Fruit fly (Drosophila melanogaster) whole organism, embryonic: ENCODE results near the gene kin17.
A peak's percentile ranks its signal among the peaks of the same experiment; 100 is the strongest.

Source experiments
- Aef1 ChIP-seq: fragments of 200-800 bp; sonication (Bioruptor generic); IDR thresholded peaks from 3 replicates; pipeline ENCODE4 v1.3.6; 2022; ENCODE audit warnings: missing biosample characterization, missing genetic modification characterization
- Bdp1 ChIP-seq: fragments of 200-800 bp; sonication (Bioruptor generic); optimal IDR thresholded peaks from 3 replicates; lab custom pipeline; 2016; ENCODE audit warnings: missing biosample characterization, missing genetic modification characterization
- CG10321 ChIP-seq: fragments of 200-800 bp; sonication (Bioruptor generic); IDR thresholded peaks from 2 replicates; pipeline ENCODE4 v1.3.6; 2022; ENCODE audit warnings: missing biosample characterization, missing genetic modification characterization
- CG10431 ChIP-seq: fragments of 200-800 bp; sonication (Bioruptor generic); optimal IDR thresholded peaks from 3 replicates; lab custom pipeline; 2018; ENCODE audit warnings: missing biosample characterization, mild to moderate bottlenecking, missing genetic modification characterization
- CG11093 ChIP-seq: fragments of 200-800 bp; sonication (Bioruptor generic); IDR thresholded peaks from 3 replicates; pipeline ENCODE4 v1.3.6; 2022; ENCODE audit warnings: missing biosample characterization, missing genetic modification characterization
- CG11247 ChIP-seq: fragments of 200-800 bp; sonication (Bioruptor generic); IDR thresholded peaks from 2 replicates; pipeline ENCODE4 v1.3.6; 2022; ENCODE audit warnings: missing biosample characterization, missing genetic modification characterization
- CG15011 ChIP-seq: fragments of 200-800 bp; sonication (Bioruptor generic); optimal IDR thresholded peaks from 3 replicates; lab custom pipeline; 2018; ENCODE audit warnings: missing biosample characterization, mild to moderate bottlenecking, missing genetic modification characterization
- CG17612 ChIP-seq: fragments of 200-800 bp; sonication (Bioruptor generic); IDR thresholded peaks from 2 replicates; pipeline ENCODE4 v1.3.6; 2022; ENCODE audit warnings: missing biosample characterization, missing genetic modification characterization
- CG1792 ChIP-seq: fragments of 200-800 bp; sonication (Bioruptor generic); optimal IDR thresholded peaks from 2 replicates; lab custom pipeline; 2016; ENCODE audit warnings: missing biosample characterization, missing genetic modification characterization
- CG2202 ChIP-seq: fragments of 200-800 bp; sonication (Bioruptor generic); optimal IDR thresholded peaks from 2 replicates; lab custom pipeline; 2018; ENCODE audit warnings: missing biosample characterization, mild to moderate bottlenecking, missing genetic modification characterization
- CG31224 ChIP-seq: fragments of 200-800 bp; sonication (Bioruptor generic); IDR thresholded peaks from 2 replicates; pipeline ENCODE4 v1.3.6; 2022; ENCODE audit warnings: missing biosample characterization, missing genetic modification characterization
- CG31365 ChIP-seq: fragments of 200-800 bp; sonication (Bioruptor generic); optimal IDR thresholded peaks from 2 replicates; lab custom pipeline; 2018; ENCODE audit warnings: missing biosample characterization, mild to moderate bottlenecking, missing genetic modification characterization
- CG31441 ChIP-seq: fragments of 200-800 bp; sonication (Bioruptor generic); IDR thresholded peaks from 2 replicates; pipeline ENCODE4 v1.3.6; 2022; ENCODE audit warnings: missing biosample characterization, missing genetic modification characterization
- CG32767 ChIP-seq: fragments of 200-800 bp; sonication (Bioruptor generic); IDR thresholded peaks from 2 replicates; pipeline ENCODE4 v1.3.6; 2022; ENCODE audit warnings: missing biosample characterization, missing genetic modification characterization
- CG4328 ChIP-seq: fragments of 200-800 bp; sonication (Bioruptor generic); optimal IDR thresholded peaks from 3 replicates; lab custom pipeline; 2017; ENCODE audit warnings: missing biosample characterization, missing genetic modification reagents, missing genetic modification characterization
- CG7963 ChIP-seq: fragments of 200-800 bp; sonication (Bioruptor generic); IDR thresholded peaks from 3 replicates; pipeline ENCODE4 v1.3.6; 2022; ENCODE audit warnings: missing biosample characterization, missing genetic modification characterization; ENCODE audit not compliant: partially characterized antibody
- CG8089 ChIP-seq: fragments of 200-800 bp; sonication (Bioruptor generic); optimal IDR thresholded peaks from 3 replicates; lab custom pipeline; 2016; ENCODE audit warnings: missing biosample characterization, missing genetic modification characterization
- Chrac-16 ChIP-seq: fragments of 200-800 bp; sonication (Bioruptor generic); optimal IDR thresholded peaks from 3 replicates; lab custom pipeline; 2016; ENCODE audit warnings: missing biosample characterization, missing genetic modification characterization
- D19B ChIP-seq: fragments of 200-800 bp; sonication (Bioruptor generic); optimal IDR thresholded peaks from 2 replicates; lab custom pipeline; 2017; ENCODE audit warnings: missing biosample characterization, mild to moderate bottlenecking, missing genetic modification characterization
- Dip2 ChIP-seq: fragments of 200-800 bp; sonication (Bioruptor generic); IDR thresholded peaks from 2 replicates; pipeline ENCODE4 v1.3.6; 2022; ENCODE audit warnings: missing biosample characterization, missing genetic modification characterization
- Dref ChIP-seq: fragments of 200-800 bp; sonication (Bioruptor generic); IDR thresholded peaks from 2 replicates; pipeline ENCODE4 v1.3.6; 2022; ENCODE audit warnings: missing biosample characterization, missing genetic modification characterization
- Lhr ChIP-seq: fragments of 200-800 bp; sonication (Bioruptor generic); optimal IDR thresholded peaks from 3 replicates; lab custom pipeline; 2017; ENCODE audit warnings: mild to moderate bottlenecking, missing biosample characterization, missing genetic modification reagents, missing genetic modification characterization
- MESR4 ChIP-seq: fragments of 200-800 bp; sonication (Bioruptor generic); optimal IDR thresholded peaks from 2 replicates; lab custom pipeline; 2018; ENCODE audit warnings: missing biosample characterization, mild to moderate bottlenecking, missing genetic modification characterization, moderate library complexity
- Med ChIP-seq: fragments of 200-800 bp; sonication (Bioruptor generic); peaks from one replicate; lab custom pipeline; 2016; ENCODE audit warnings: missing biosample characterization, missing genetic modification characterization, mild to moderate bottlenecking, inconsistent platforms, moderate library complexity
- Mrtf ChIP-seq: fragments of 200-800 bp; sonication (Bioruptor generic); IDR thresholded peaks from 3 replicates; pipeline ENCODE4 v1.3.6; 2022; ENCODE audit warnings: missing biosample characterization, missing genetic modification characterization
- NFAT ChIP-seq: fragments of 200-800 bp; sonication (Bioruptor generic); IDR thresholded peaks from 2 replicates; pipeline ENCODE4 v1.3.6; 2022; ENCODE audit warnings: missing biosample characterization, missing genetic modification characterization
- Ptx1 ChIP-seq: fragments of 200-800 bp; sonication (Bioruptor generic); IDR thresholded peaks from 2 replicates; pipeline ENCODE4 v1.3.6; 2022; ENCODE audit warnings: missing biosample characterization, missing genetic modification characterization
- Rx ChIP-seq: fragments of 200-800 bp; sonication (Bioruptor generic); IDR thresholded peaks from 2 replicates; pipeline ENCODE4 v1.3.6; 2022; ENCODE audit warnings: missing biosample characterization, missing genetic modification characterization
- Scr ChIP-seq: fragments of 200-800 bp; sonication (Bioruptor generic); IDR thresholded peaks from 2 replicates; pipeline ENCODE4 v1.3.6; 2022; ENCODE audit warnings: missing biosample characterization, missing genetic modification characterization; ENCODE audit not compliant: partially characterized antibody
- Taf1 ChIP-seq: fragments of 200-800 bp; sonication (Bioruptor generic); IDR thresholded peaks from 2 replicates; pipeline ENCODE4 v1.3.6; 2022; ENCODE audit warnings: missing biosample characterization, missing genetic modification characterization
- Usf ChIP-seq: fragments of 200-800 bp; sonication (Bioruptor generic); optimal IDR thresholded peaks from 2 replicates; lab custom pipeline; 2017; ENCODE audit warnings: missing genotype, missing biosample characterization, missing genetic modification characterization
- bigmax ChIP-seq: fragments of 200-800 bp; sonication (Bioruptor generic); optimal IDR thresholded peaks from 2 replicates; lab custom pipeline; 2018; ENCODE audit warnings: missing biosample characterization, mild to moderate bottlenecking, missing genetic modification characterization
- btn ChIP-seq: fragments of 200-800 bp; sonication (Bioruptor generic); optimal IDR thresholded peaks from 2 replicates; lab custom pipeline; 2016; ENCODE audit warnings: missing biosample characterization, missing genetic modification characterization
- cwo ChIP-seq: fragments of 200-800 bp; sonication (Bioruptor generic); optimal IDR thresholded peaks from 3 replicates; lab custom pipeline; 2017; ENCODE audit warnings: missing biosample characterization, missing genetic modification characterization, mild to moderate bottlenecking, moderate library complexity, missing genetic modification reagents
- dmrt99B ChIP-seq: fragments of 200-800 bp; sonication (Bioruptor generic); optimal IDR thresholded peaks from 2 replicates; lab custom pipeline; 2018; ENCODE audit warnings: missing biosample characterization, mild to moderate bottlenecking, missing genetic modification characterization, moderate library complexity
- grau ChIP-seq: fragments of 200-800 bp; optimal IDR thresholded peaks from 3 replicates; lab custom pipeline; 2019; ENCODE audit warnings: missing biosample characterization, mild to moderate bottlenecking, missing genetic modification characterization, moderate library complexity
- hb ChIP-seq: fragments of 200-800 bp; sonication (Bioruptor generic); IDR thresholded peaks from 3 replicates; pipeline ENCODE4 v1.3.6; 2022; ENCODE audit warnings: missing biosample characterization, missing genetic modification characterization; ENCODE audit not compliant: partially characterized antibody
- insv ChIP-seq, 2 experiments: fragments of 200-800 bp; sonication (Bioruptor generic); optimal IDR thresholded peaks; 3 replicates each; lab custom pipeline; 2016 to 2018; ENCODE audit warnings: missing biosample characterization in 2 of 2, missing genetic modification characterization in 2 of 2
- lab ChIP-seq: fragments of 200-800 bp; sonication (Bioruptor generic); optimal IDR thresholded peaks from 3 replicates; lab custom pipeline; 2017; ENCODE audit warnings: missing biosample characterization, missing genetic modification characterization, mild to moderate bottlenecking, moderate library complexity, missing genetic modification reagents
- lbe ChIP-seq: fragments of 200-800 bp; sonication (Bioruptor generic); optimal IDR thresholded peaks from 2 replicates; lab custom pipeline; 2016; ENCODE audit warnings: missing biosample characterization, mild to moderate bottlenecking, missing genetic modification characterization
- mirr ChIP-seq: fragments of 200-800 bp; sonication (Bioruptor generic); optimal IDR thresholded peaks from 3 replicates; lab custom pipeline; 2018; ENCODE audit warnings: missing biosample characterization, mild to moderate bottlenecking, missing genetic modification characterization
- mld ChIP-seq: fragments of 200-800 bp; sonication (Bioruptor generic); IDR thresholded peaks from 3 replicates; pipeline ENCODE4 v1.3.6; 2022; ENCODE audit warnings: missing biosample characterization, missing genetic modification characterization; ENCODE audit not compliant: partially characterized antibody
- salm ChIP-seq: fragments of 200-800 bp; sonication (Bioruptor generic); optimal IDR thresholded peaks from 2 replicates; lab custom pipeline; 2018; ENCODE audit warnings: missing biosample characterization, mild to moderate bottlenecking, missing genetic modification characterization
- sens ChIP-seq: fragments of 200-800 bp; sonication (Bioruptor generic); peaks from one replicate; lab custom pipeline; 2016; ENCODE audit warnings: missing biosample characterization, missing genetic modification characterization
- so ChIP-seq: fragments of 200-800 bp; sonication (Bioruptor generic); IDR thresholded peaks from 3 replicates; pipeline ENCODE4 v1.3.6; 2022; ENCODE audit warnings: missing biosample characterization, missing genetic modification characterization
- tap ChIP-seq: fragments of 200-800 bp; optimal IDR thresholded peaks from 3 replicates; lab custom pipeline; 2019; ENCODE audit warnings: missing biosample characterization, mild to moderate bottlenecking, missing genetic modification characterization, moderate library complexity
- tx ChIP-seq: fragments of 200-800 bp; sonication (Bioruptor generic); optimal IDR thresholded peaks from 2 replicates; lab custom pipeline; 2016; ENCODE audit warnings: missing biosample characterization, missing genetic modification characterization
- unc-4 ChIP-seq: fragments of 200-800 bp; sonication (Bioruptor generic); IDR thresholded peaks from 2 replicates; pipeline ENCODE4 v1.3.6; 2022; ENCODE audit warnings: missing biosample characterization, missing genetic modification characterization; ENCODE audit not compliant: partially characterized antibody
- vnd ChIP-seq: fragments of 200-800 bp; sonication (Bioruptor generic); IDR thresholded peaks from 3 replicates; pipeline ENCODE4 v1.3.6; 2022; ENCODE audit warnings: missing biosample characterization, missing genetic modification characterization; ENCODE audit not compliant: partially characterized antibody
- wdn ChIP-seq: fragments of 200-800 bp; sonication (Bioruptor generic); IDR thresholded peaks from 2 replicates; pipeline ENCODE4 v1.3.6; 2022; ENCODE audit warnings: missing biosample characterization, missing genetic modification characterization

Gene kin17

DNA sequence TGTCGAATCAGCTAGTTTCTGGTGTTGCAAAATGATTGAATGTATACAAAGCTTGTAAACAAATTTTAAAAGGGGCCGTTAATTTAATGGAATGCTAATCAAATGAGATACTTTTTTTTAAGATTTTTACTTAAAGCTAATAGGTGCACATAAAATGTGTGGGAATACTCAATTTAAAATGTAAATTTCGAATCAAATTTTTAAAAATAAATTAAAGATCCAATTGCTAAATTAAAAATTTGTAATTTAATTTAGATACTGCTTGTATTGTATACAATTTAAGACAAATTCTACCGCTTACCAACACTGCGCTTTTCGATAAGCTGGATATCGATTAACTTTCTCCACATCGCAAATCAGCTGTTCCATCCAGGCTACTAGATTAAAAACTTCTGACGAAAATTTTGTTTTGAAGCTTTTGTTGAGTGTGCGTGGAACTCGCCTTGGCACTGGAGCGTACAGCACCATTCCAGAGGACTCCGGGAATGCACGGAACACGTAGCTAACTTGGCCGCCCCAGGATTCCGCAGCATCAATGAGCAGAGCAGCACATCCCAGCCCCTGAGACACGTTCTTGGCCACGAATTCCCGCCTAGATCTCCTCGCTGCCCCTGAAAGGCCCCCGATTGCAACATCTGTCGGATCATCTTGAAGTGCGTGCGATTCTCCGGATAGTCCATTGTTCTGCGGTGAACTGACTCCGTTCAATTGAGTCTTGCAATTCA, 27.6 kb downstream of the kin17 start, which contains the start of the genes CG5498 and fbl (continued):
- TF ChIP-seq Dip2 (GFP tag; lab: Robert Waterston, UW) (no peak), tx (GFP tag; lab: Kevin White, UChicago) (peak; percentile 0), bigmax (GFP tag; lab: Kevin White, UChicago) (no peak), CG15011 (peak; percentile 34), CG31365 (tag; lab: Kevin White, UChicago) (peak; percentile 21), hb (GFP tag; lab: Robert Waterston, UW) (no peak), salm (tag; lab: Kevin White, UChicago) (peak; percentile 51), Ptx1 (GFP tag; lab: Robert Waterston, UW) (peak; percentile 40), CG2202 (peak; percentile 12), CG8089 (GFP tag; lab: Kevin White, UChicago) (no peak), so (GFP tag; lab: Robert Waterston, UW) (no peak), dmrt99B (peak; percentile 62), sens (GFP tag; lab: Kevin White, UChicago) (peak; percentile 82), CG17612 (GFP tag; lab: Robert Waterston, UW) (no peak), CG31224 (GFP tag; lab: Robert Waterston, UW) (no peak), CG4328 (GFP tag; lab: Kevin White, UChicago) (peak; percentile 30), btn (no peak), CG11247 (GFP tag; lab: Robert Waterston, UW) (0 out of 2 replicates have a peak, but pooled peaks have one; percentile 22), CG31441 (peak; percentile 66), Usf (GFP tag; lab: Kevin White, UChicago) (peak; percentile 4), CG10321 (GFP tag; lab: Robert Waterston, UW) (0 out of 2 replicates have a peak, but pooled peaks have one; percentile 13), Aef1 (GFP tag; lab: Robert Waterston, UW) (no peak), Med (GFP tag; lab: Kevin White, UChicago) (peak; percentile 73), Bdp1 (GFP tag; lab: Kevin White, UChicago) (no peak), cwo (GFP tag; lab: Kevin White, UChicago) (peak; percentile 33), NFAT (GFP tag; lab: Robert Waterston, UW) (peak; percentile 38; the same call in 1 of the 2 replicates), lbe (GFP tag; lab: Kevin White, UChicago) (peak; percentile 71), lab (GFP tag; lab: Kevin White, UChicago) (peak; percentile 80), CG10431 (GFP tag; lab: Kevin White, UChicago) (peak; percentile 43), wdn (GFP tag; lab: Robert Waterston, UW) (no peak), Taf1 (GFP tag; lab: Robert Waterston, UW) (no peak), CG11093 (GFP tag; lab: Robert Waterston, UW) (no peak), Scr (GFP tag; lab: Robert Waterston, UW) (peak; percentile 34; the same call in 1 of the 2 replicates), CG1792 (GFP tag; lab: Kevin White, UChicago) (no peak), grau (peak; percentile 77), mirr (peak; percentile 6), Lhr (peak; percentile 43), D19B (GFP tag; lab: Kevin White, UChicago) (peak; percentile 35), tap (tag; lab: Kevin White, UChicago) (peak; percentile 13), vnd (no peak), Dref (GFP tag; lab: Robert Waterston, UW) (peak; percentile 63), Rx (GFP tag; lab: Robert Waterston, UW) (no peak), Mrtf (GFP tag; lab: Robert Waterston, UW) (no peak), Chrac-16 (GFP tag; lab: Kevin White, UChicago) (peak; percentile 64), MESR4 (GFP tag; lab: Kevin White, UChicago) (peak; percentile 60), unc-4 (GFP tag; lab: Robert Waterston, UW) (peak; percentile 62), CG7963 (GFP tag; lab: Robert Waterston, UW) (no peak), CG32767 (GFP tag; lab: Robert Waterston, UW) (no peak), mld (GFP tag; lab: Robert Waterston, UW) (peak; percentile 54; the same call in 1 of the 3 replicates), insv (GFP tag; optimal IDR thresholded peaks at IDR 0.05; lab: Kevin White, UChicago) (peak in 1 of 2 experiments; percentile 45)
